Fruit fly (Drosophila melanogaster): ENCODE measurements around the gene CG14835.

DNA sequence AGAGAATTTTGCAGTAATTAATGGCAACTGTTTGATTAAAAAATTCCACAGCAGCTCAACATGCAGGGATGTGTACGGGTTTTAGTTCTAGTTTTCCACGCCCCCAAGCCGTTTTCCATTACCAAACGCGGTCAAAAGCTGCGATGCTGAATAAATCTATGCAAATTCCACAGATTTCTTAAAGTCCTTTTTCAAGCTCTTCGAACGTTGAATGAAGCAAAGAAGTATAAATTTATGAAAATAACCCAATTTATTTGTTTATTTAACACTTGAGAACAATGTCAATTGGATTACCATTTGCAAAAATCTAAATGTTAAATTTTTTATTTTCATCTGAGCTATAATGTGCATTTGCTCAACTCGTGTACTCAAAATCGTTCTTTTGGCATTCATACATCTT is 27.9 kb upstream of the CG14835 start, which contains the start of the genes CG42660, CG42661 and Tsp66A:
- no peak for TF ChIP-seq CTCF (optimal IDR thresholded peaks at IDR 0.05)
- no peak for TF ChIP-seq CG8478 (optimal IDR thresholded peaks at IDR 0.05)

Measured in S2 (cell line).